Fruit fly (Drosophila melanogaster): ENCODE results near the gene CG12640.

DNA sequence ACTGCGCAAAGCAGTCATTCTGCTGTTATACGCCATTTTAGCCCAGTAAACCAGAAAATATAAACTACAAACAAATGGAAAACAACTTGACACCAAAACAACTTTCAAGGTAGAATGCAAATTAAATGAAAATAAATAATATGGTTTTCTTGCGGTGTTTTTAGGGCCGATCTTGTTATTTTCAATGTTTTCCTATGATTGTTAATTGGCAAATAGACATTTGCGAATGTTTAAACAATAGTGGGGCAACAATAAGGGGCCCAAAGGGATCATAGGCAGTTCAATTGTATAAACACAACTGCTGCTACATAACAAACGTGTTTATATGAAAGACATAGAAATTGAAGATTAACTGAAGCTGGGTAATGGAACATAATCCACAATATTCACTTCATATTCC, 35.8 kb downstream of the CG12640 start:
- no peak for TF ChIP-seq Dll (optimal IDR thresholded peaks at IDR 0.05)
- no peak for TF ChIP-seq psq (optimal IDR thresholded peaks at IDR 0.05)
- no peak for TF ChIP-seq EcR (GFP tag; optimal IDR thresholded peaks at IDR 0.05)
